Worm (Caenorhabditis elegans) whole organism, dauer: ENCODE data around the gene H38K22.6.

Experiments used
- unc-62 ChIP-seq: sonication (generic microtip); optimal IDR thresholded peaks from 2 replicates; lab custom pipeline; 2017; ENCODE audit warnings: missing biosample characterization, missing genetic modification reagents, missing genetic modification characterization

Gene H38K22.6

DNA sequence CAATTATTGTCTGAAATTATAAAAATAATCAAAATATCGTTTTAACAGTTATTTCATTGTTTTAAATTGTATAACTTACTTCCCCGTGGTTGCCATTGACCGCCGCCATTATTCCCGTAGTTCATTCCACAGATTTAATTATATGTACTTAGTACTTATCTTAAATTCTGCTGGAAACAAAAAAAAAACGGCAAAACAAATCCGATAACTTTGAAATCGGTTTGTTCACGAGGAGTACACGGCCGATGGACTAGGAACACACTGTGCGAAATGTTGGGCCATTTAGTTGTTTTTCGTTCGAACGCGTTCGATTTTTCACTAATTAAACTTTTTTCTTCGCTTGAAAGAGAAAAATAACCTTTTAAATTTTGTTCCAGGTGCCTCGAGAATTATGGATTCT, 22.9 kb downstream of the H38K22.6 start, which contains the start of the genes B0285.3 and lcmt-1:
B0285.3 (minus strand) TSS at position 267 of the 400 bp plus-strand sequence.
lcmt-1 (plus strand) TSS at position 377 of the 400 bp plus-strand sequence.
- no peak for TF ChIP-seq unc-62

DNA sequence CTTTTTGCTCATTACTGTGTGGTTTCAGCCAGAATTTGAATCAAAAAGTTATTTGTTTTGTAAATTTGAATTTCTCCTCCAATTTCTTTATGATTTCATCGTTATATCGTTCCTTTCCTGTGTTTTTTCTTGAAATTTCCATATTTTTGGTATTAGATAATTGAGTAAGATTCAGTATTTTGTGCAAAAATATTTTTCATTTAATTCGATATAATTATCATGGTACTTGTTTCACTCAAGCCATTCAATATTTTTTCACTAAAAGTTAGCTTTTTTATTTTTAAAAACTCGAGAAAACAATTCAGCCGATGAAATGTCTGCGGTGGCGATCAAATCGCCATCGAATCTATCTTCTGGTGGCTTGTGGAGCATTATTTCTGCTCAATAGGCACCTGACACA, 24.8 kb downstream of the H38K22.6 start, which contains the start of gene hse-5:
hse-5 (plus strand) TSS at position 301 of the 400 bp plus-strand sequence.
- no peak for TF ChIP-seq unc-62

DNA sequence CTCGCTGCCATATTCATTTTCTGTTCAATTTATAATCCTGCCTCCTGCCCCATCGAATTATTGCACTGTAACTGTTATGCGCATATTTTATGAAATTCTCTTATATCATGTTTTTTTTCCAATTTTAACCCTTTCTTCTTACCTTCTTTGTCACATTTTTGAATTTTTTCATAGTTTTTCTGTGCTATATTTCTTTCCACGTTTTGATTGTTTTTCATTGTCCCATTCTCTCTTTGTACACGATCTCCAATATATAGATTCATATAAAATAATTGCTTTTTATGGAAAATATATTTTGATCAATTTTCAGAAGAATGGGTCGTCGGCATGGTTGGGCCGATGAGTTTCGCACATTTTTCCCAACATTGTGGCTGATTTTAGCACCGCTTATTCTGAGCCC, 29.6 kb downstream of the H38K22.6 start, which contains the start of gene B0285.6:
B0285.6 (plus strand) TSS at position 301 of the 400 bp plus-strand sequence.
- TF ChIP-seq unc-62: no peak

DNA sequence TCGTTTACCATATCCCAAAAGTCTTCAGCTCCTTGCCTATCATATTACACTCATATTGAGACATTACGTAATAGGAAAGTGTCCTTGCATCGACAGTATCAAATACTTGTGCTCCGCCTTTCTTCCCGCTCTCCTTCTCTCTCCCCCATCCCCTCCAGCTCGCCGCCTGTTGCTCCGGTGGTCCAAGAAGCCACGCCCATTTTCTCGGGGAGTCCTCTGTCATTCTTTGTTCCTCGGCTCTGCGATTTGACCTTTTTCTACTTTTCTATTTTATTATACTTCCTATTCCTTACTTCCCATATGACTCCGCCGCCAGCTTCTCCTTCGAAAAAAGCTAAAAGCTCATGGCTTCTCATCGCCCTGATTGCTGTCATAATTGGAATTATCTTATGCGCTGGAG, 36.2 kb downstream of the H38K22.6 start, which contains the start of gene mnp-1:
mnp-1 (plus strand) TSS at position 211 of the 400 bp plus-strand sequence.
- TF ChIP-seq unc-62: no peak

DNA sequence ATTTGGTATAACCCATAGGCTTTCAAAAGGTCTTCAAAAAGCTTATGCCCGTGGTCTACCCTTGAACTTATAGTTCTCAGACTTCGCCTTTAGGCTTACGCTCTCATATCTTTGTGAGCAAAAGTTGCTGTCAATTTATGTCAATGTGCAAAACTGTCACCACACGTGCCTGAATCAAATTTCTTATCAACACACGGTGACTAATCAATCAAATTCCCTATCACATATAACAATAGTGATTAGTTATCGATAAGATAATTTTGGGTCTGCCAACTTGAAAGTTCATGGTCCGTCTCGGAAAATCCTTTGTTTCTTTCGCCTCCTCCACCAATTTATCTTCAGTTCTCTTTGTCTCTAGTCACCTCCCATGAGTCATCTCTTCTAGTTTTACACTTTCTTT, 37.2 kb downstream of the H38K22.6 start:
- TF ChIP-seq unc-62: no peak

DNA sequence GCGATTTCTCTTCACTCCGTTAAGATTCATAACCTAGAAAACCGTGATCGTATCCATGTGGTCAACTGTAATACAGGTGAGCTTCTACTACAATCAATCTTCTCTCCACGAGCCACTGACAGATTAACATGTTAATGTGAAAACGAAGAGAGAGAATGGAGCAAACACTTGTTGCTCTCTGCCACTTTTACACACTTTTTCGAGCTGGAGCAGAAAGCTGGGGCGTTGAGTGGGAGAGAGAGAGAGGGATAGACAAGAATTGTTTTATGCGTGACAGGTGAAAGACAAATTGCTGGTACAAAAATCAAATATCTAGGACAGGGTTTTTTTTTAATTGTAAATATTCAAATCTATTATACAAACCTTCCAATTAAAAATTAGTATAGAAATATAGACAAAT, 38.1 kb downstream of the H38K22.6 start:
- TF ChIP-seq unc-62: no peak

DNA sequence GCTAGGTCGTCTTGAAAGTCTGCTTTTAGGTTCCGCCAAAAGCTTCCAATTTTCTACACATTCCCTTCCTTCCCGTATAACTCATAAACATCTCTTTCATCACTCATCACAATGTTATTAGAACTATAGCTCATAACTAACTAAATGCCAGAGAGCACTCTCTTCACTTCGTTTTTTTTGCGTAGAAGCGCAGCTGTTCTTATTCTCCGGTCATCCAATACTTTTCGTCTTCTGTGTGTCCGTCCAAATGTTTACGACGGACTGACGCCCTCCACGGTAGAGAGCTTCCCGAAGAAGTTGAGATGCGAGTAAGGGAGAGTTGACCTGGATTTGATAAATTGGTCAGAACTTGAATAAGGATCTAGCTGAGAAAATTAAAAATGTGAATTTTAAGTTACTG, 39.0 kb downstream of the H38K22.6 start:
- TF ChIP-seq unc-62: no peak

DNA sequence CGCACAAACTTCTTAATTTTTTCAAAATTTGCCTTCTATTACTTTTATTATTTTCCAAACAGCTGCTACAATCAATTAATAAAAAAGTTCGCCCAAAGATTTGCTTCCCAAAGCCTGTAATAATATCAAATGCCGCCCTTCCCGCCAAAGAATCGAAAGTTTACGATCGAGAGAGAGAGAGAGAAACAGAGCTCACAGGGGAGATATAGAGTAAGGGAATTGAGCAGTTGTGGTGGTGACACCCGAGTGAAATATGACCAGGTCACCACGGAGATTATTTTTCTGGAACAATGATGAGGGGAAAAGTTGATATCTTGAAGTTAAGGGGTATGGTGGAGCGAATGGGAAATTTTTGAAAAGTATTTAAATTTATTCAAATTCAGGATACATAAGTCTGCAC, 39.7 kb downstream of the H38K22.6 start:
- no peak for TF ChIP-seq unc-62

DNA sequence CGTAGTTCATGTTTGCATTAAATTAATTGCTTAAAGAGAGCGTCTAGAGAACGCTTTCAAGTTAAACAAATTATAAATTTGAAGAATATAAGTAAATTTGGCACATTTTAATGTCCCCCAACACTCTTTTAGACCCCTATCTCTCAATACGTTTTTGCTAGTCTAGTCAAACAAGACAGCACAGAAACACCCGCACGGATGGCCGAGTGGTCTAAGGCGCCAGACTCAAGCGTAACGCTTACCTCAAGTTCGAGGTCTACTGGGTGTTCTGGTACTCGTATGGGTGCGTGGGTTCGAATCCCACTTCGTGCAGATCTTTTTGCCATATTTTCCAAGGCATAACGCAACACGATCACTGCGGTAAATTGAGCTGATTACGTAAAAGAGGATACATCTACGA, 42.1 kb downstream of the H38K22.6 start:
- no peak for TF ChIP-seq unc-62

DNA sequence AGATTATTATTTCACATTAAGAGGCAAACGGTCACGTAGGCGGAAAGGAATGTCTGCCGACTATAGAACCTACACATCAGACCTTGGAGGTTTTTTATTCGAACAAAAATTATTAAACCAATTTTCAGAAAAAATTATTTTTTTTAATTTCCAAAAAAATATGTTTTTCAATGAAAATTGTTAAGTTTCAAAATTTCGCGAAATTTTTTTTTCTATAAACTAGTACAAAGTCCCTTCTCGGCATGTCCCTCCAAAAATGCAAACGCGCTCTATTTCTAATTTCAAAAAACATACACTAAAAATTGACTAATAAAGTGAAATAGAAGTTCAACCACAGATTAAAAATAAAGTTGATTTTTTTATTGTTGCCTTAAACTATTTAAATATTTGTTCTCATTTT, 44.8 kb downstream of the H38K22.6 start, which contains the start of gene ckb-1:
ckb-1 (plus strand) TSS at position 301 of the 400 bp plus-strand sequence.
- TF ChIP-seq unc-62: no peak

DNA sequence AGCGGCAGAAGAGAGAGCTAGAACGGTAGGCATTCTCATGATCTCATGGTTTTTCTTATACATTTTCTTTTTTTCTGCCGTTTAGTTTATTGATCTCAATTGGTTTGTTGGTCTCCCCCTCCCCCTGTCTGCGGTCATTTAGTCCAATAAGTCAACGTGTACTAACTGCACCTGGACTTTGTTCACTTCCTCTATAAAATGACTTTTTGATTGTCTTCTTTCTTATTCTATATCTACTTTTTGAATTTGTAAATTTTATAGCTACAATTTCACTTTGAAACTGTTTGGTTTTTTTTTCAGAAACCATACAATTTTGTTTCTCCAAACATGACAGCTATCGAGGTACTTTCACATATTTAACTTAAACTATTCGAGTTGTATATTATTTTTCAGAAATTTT, 47.4 kb downstream of the H38K22.6 start, which contains the start of gene ckb-2:
ckb-2 (plus strand) TSS at position 301 of the 400 bp plus-strand sequence.
- TF ChIP-seq unc-62: no peak

DNA sequence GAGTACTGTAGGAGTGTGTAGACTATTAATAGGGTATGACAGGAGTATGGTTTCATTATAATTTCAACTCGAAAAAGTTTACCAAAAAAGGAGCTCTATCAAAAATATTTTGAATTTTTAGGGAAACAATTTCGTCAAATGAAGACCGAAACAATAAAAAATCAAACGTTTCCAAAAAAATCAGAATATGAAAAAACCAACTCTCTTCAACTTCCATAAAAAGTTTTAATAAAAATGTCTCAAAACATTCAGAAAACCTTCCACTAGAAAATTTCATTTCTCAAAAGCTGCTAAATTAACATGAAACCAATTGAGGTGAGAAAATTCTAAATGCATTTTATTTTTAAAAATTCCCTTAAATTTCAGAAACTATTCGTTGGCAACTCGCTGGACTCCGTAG, 50.4 kb downstream of the H38K22.6 start, which contains the start of gene ckb-3:
ckb-3 (plus strand) TSS at position 301 of the 400 bp plus-strand sequence.
- no peak for TF ChIP-seq unc-62
